Fruit fly (Drosophila melanogaster) whole organism, embryonic: ENCODE data around the gene JMJD4.

ENCODE experiments used
- BEAF-32 ChIP-seq: fragments of 200-800 bp; sonication (Bioruptor generic); optimal IDR thresholded peaks from 3 replicates; lab custom pipeline; 2017; ENCODE audit warnings: missing biosample characterization, missing genetic modification characterization, mild to moderate bottlenecking, moderate library complexity, missing genetic modification reagents
- CG10274 ChIP-seq: fragments of 200-800 bp; sonication (Bioruptor generic); optimal IDR thresholded peaks from 3 replicates; lab custom pipeline; 2017; ENCODE audit warnings: missing biosample characterization, mild to moderate bottlenecking, missing genetic modification characterization
- CG10543 ChIP-seq: fragments of 200-800 bp; sonication (Bioruptor generic); optimal IDR thresholded peaks from 3 replicates; lab custom pipeline; 2017; ENCODE audit warnings: missing biosample characterization, mild to moderate bottlenecking, missing genetic modification characterization, moderate library complexity
- CG10654 ChIP-seq: fragments of 200-800 bp; sonication (Bioruptor generic); optimal IDR thresholded peaks from 2 replicates; lab custom pipeline; 2016; ENCODE audit warnings: missing biosample characterization, missing genetic modification characterization
- CG13624 ChIP-seq: fragments of 200-800 bp; sonication (Bioruptor generic); optimal IDR thresholded peaks from 2 replicates; lab custom pipeline; 2016; ENCODE audit warnings: missing biosample characterization, missing genetic modification characterization
- CG16815 ChIP-seq: fragments of 200-800 bp; sonication (Bioruptor generic); optimal IDR thresholded peaks from 3 replicates; lab custom pipeline; 2017; ENCODE audit warnings: missing biosample characterization, mild to moderate bottlenecking, missing genetic modification characterization
- CG17328 ChIP-seq: fragments of 200-800 bp; sonication (Bioruptor generic); IDR thresholded peaks from 2 replicates; pipeline ENCODE4 v1.3.6; 2022; ENCODE audit warnings: missing biosample characterization, missing genetic modification characterization
- CG2889 ChIP-seq: fragments of 200-800 bp; sonication (Bioruptor generic); IDR thresholded peaks from 3 replicates; pipeline ENCODE4 v1.3.6; 2022; ENCODE audit warnings: missing biosample characterization, missing genetic modification characterization
- CG3281 ChIP-seq: fragments of 200-800 bp; sonication (Bioruptor generic); optimal IDR thresholded peaks from 3 replicates; lab custom pipeline; 2017; ENCODE audit warnings: missing biosample characterization, mild to moderate bottlenecking, missing genetic modification characterization
- CG34376 ChIP-seq: fragments of 200-800 bp; sonication (Bioruptor generic); optimal IDR thresholded peaks from 2 replicates; lab custom pipeline; 2018; ENCODE audit warnings: missing biosample characterization, mild to moderate bottlenecking, missing genetic modification characterization
- CG34422 ChIP-seq: fragments of 200-800 bp; sonication (Bioruptor generic); IDR thresholded peaks from 3 replicates; pipeline ENCODE4 v1.3.6; 2022; ENCODE audit warnings: missing biosample characterization, missing genetic modification characterization
- CG5180 ChIP-seq: fragments of 200-800 bp; sonication (Bioruptor generic); optimal IDR thresholded peaks from 3 replicates; lab custom pipeline; 2017; ENCODE audit warnings: missing biosample characterization, missing genetic modification characterization, mild to moderate bottlenecking, moderate library complexity, missing genetic modification reagents
- CG5245 ChIP-seq: fragments of 200-800 bp; sonication (Bioruptor generic); optimal IDR thresholded peaks from 3 replicates; lab custom pipeline; 2016; ENCODE audit warnings: missing biosample characterization, missing genetic modification characterization
- CG6654 ChIP-seq: fragments of 200-800 bp; sonication (Bioruptor generic); optimal IDR thresholded peaks from 2 replicates; lab custom pipeline; 2017; ENCODE audit warnings: missing biosample characterization, mild to moderate bottlenecking, missing genetic modification characterization
- CG6854 ChIP-seq: fragments of 200-800 bp; sonication (Bioruptor generic); optimal IDR thresholded peaks from 3 replicates; lab custom pipeline; 2017; ENCODE audit warnings: missing biosample characterization, mild to moderate bottlenecking, missing genetic modification characterization
- CG7963 ChIP-seq: fragments of 200-800 bp; sonication (Bioruptor generic); IDR thresholded peaks from 3 replicates; pipeline ENCODE4 v1.3.6; 2022; ENCODE audit warnings: missing biosample characterization, missing genetic modification characterization; ENCODE audit not compliant: partially characterized antibody
- CG9727 ChIP-seq: fragments of 200-800 bp; sonication (Bioruptor generic); optimal IDR thresholded peaks from 3 replicates; lab custom pipeline; 2017; ENCODE audit warnings: missing biosample characterization, mild to moderate bottlenecking, missing genetic modification characterization
- HHEX ChIP-seq: fragments of 200-800 bp; sonication (Bioruptor generic); optimal IDR thresholded peaks from 3 replicates; lab custom pipeline; 2017; ENCODE audit warnings: missing biosample characterization, mild to moderate bottlenecking, missing genetic modification characterization, missing genetic modification reagents
- Hand ChIP-seq: fragments of 200-800 bp; sonication (Bioruptor generic); optimal IDR thresholded peaks from 2 replicates; lab custom pipeline; 2017; ENCODE audit warnings: mild to moderate bottlenecking, missing biosample characterization, missing genetic modification reagents, missing genetic modification characterization
- Hr39 ChIP-seq: fragments of >200 bp; optimal IDR thresholded peaks from 2 replicates; lab custom pipeline; 2017
- Lhr ChIP-seq: fragments of 200-800 bp; sonication (Bioruptor generic); optimal IDR thresholded peaks from 3 replicates; lab custom pipeline; 2017; ENCODE audit warnings: mild to moderate bottlenecking, missing biosample characterization, missing genetic modification reagents, missing genetic modification characterization
- Lim3 ChIP-seq: fragments of 200-800 bp; sonication (Bioruptor generic); IDR thresholded peaks from 2 replicates; pipeline ENCODE4 v1.3.6; 2022; ENCODE audit warnings: missing biosample characterization, missing genetic modification characterization
- Mad ChIP-seq: fragments of 200-800 bp; sonication (Bioruptor generic); optimal IDR thresholded peaks from 2 replicates; lab custom pipeline; 2016; ENCODE audit warnings: missing biosample characterization, missing genetic modification characterization
- Oli ChIP-seq: fragments of 200-800 bp; sonication (Bioruptor generic); optimal IDR thresholded peaks from 2 replicates; lab custom pipeline; 2018; ENCODE audit warnings: missing biosample characterization, mild to moderate bottlenecking, missing genetic modification characterization, moderate library complexity
- Optix ChIP-seq: fragments of 200-800 bp; sonication (Bioruptor generic); IDR thresholded peaks from 3 replicates; pipeline ENCODE4 v1.3.6; 2022; ENCODE audit warnings: missing biosample characterization, missing genetic modification characterization
- Ssrp ChIP-seq: fragments of 200-800 bp; sonication (Bioruptor generic); optimal IDR thresholded peaks from 2 replicates; lab custom pipeline; 2018; ENCODE audit warnings: missing biosample characterization, mild to moderate bottlenecking, missing genetic modification characterization, moderate library complexity
- Trl ChIP-seq, 3 experiments: fragments of >200 bp in 2 of 3; fragments of 200-800 bp in 1 of 3; sonication (Bioruptor generic) in 1 of 3; optimal IDR thresholded peaks; 2 replicates in 1 of 3; 3 replicates in 2 of 3; lab custom pipeline; 2016 to 2017; ENCODE audit warnings: missing biosample characterization in 1 of 3, missing genetic modification characterization in 1 of 3
- abd-A ChIP-seq: fragments of 200-800 bp; sonication (Bioruptor generic); optimal IDR thresholded peaks from 3 replicates; lab custom pipeline; 2019; ENCODE audit warnings: missing biosample characterization, mild to moderate bottlenecking, missing genetic modification characterization, moderate library complexity
- ase ChIP-seq: fragments of 200-800 bp; sonication (Bioruptor generic); IDR thresholded peaks from 3 replicates; pipeline ENCODE4 v1.3.6; 2022; ENCODE audit warnings: missing biosample characterization, missing genetic modification characterization
- az2 ChIP-seq: fragments of 200-800 bp; sonication (Bioruptor generic); optimal IDR thresholded peaks from 3 replicates; lab custom pipeline; 2016; ENCODE audit warnings: missing biosample characterization, missing genetic modification characterization
- bowl ChIP-seq: fragments of 200-800 bp; sonication (Bioruptor generic); IDR thresholded peaks from 2 replicates; pipeline ENCODE4 v1.3.6; 2022; ENCODE audit warnings: missing biosample characterization, missing genetic modification characterization
- bsh ChIP-seq, 2 experiments: fragments of 200-800 bp; sonication (Bioruptor generic); optimal IDR thresholded peaks; 2 replicates each; lab custom pipeline; 2017 to 2018; ENCODE audit warnings: mild to moderate bottlenecking in 2 of 2, missing biosample characterization in 2 of 2, missing genetic modification characterization in 2 of 2, moderate library complexity in 1 of 2
- caup ChIP-seq: fragments of 200-800 bp; sonication (Bioruptor generic); optimal IDR thresholded peaks from 3 replicates; lab custom pipeline; 2017; ENCODE audit warnings: missing biosample characterization, mild to moderate bottlenecking, missing genetic modification characterization, moderate library complexity; ENCODE audit not compliant: severe bottlenecking
- ci ChIP-seq: fragments of 200-800 bp; sonication (Bioruptor generic); IDR thresholded peaks from 3 replicates; pipeline ENCODE4 v1.3.6; 2022; ENCODE audit warnings: missing biosample characterization, missing genetic modification characterization
- danr ChIP-seq: fragments of 200-800 bp; sonication (Bioruptor generic); IDR thresholded peaks from 2 replicates; pipeline ENCODE4 v1.3.6; 2022; ENCODE audit warnings: missing biosample characterization, missing genetic modification characterization
- exex ChIP-seq: fragments of 200-800 bp; sonication (Bioruptor generic); optimal IDR thresholded peaks from 4 replicates; lab custom pipeline; 2018; ENCODE audit warnings: missing biosample characterization, mild to moderate bottlenecking, missing genetic modification characterization, moderate library complexity
- ftz-f1 ChIP-seq: fragments of 200-800 bp; sonication (Bioruptor generic); optimal IDR thresholded peaks from 2 replicates; lab custom pipeline; 2016; ENCODE audit warnings: missing biosample characterization, missing genetic modification characterization
- fu2 ChIP-seq: fragments of 200-800 bp; sonication (Bioruptor generic); optimal IDR thresholded peaks from 2 replicates; lab custom pipeline; 2016; ENCODE audit warnings: missing biosample characterization, missing genetic modification characterization
- gcm ChIP-seq: fragments of 200-800 bp; sonication (Bioruptor generic); optimal IDR thresholded peaks from 2 replicates; lab custom pipeline; 2019; ENCODE audit warnings: missing biosample characterization, mild to moderate bottlenecking, missing genetic modification characterization, moderate library complexity
- gfzf ChIP-seq: fragments of 200-800 bp; sonication (Bioruptor generic); optimal IDR thresholded peaks from 2 replicates; lab custom pipeline; 2016; ENCODE audit warnings: missing biosample characterization, mild to moderate bottlenecking, missing genetic modification characterization, moderate library complexity
- grn ChIP-seq: fragments of 200-800 bp; sonication (Bioruptor generic); optimal IDR thresholded peaks from 3 replicates; lab custom pipeline; 2017; ENCODE audit warnings: missing biosample characterization, missing genetic modification characterization
- gt ChIP-seq: fragments of 200-800 bp; sonication (Bioruptor generic); IDR thresholded peaks from 2 replicates; pipeline ENCODE4 v1.3.6; 2022; ENCODE audit warnings: missing biosample characterization, missing genetic modification characterization
- pros ChIP-seq: fragments of 200-800 bp; sonication (Bioruptor generic); optimal IDR thresholded peaks from 3 replicates; lab custom pipeline; 2019; ENCODE audit warnings: missing biosample characterization, mild to moderate bottlenecking, missing genetic modification characterization, moderate library complexity
- pum ChIP-seq: fragments of 200-800 bp; sonication (Bioruptor generic); optimal IDR thresholded peaks from 2 replicates; lab custom pipeline; 2016; ENCODE audit warnings: missing biosample characterization, missing genetic modification characterization
- ranshi ChIP-seq: fragments of 200-800 bp; sonication (Bioruptor generic); IDR thresholded peaks from 2 replicates; pipeline ENCODE4 v1.3.6; 2022; ENCODE audit warnings: missing biosample characterization, missing genetic modification characterization
- scrt ChIP-seq: fragments of 200-800 bp; sonication (Bioruptor generic); optimal IDR thresholded peaks from 2 replicates; lab custom pipeline; 2018; ENCODE audit warnings: missing biosample characterization, mild to moderate bottlenecking, missing genetic modification characterization, moderate library complexity
- sens ChIP-seq: fragments of 200-800 bp; sonication (Bioruptor generic); peaks from one replicate; lab custom pipeline; 2016; ENCODE audit warnings: missing biosample characterization, missing genetic modification characterization
- tap ChIP-seq: fragments of 200-800 bp; optimal IDR thresholded peaks from 3 replicates; lab custom pipeline; 2019; ENCODE audit warnings: missing biosample characterization, mild to moderate bottlenecking, missing genetic modification characterization, moderate library complexity
- tgo ChIP-seq: fragments of 200-800 bp; sonication (Bioruptor generic); IDR thresholded peaks from 3 replicates; pipeline ENCODE4 v1.3.6; 2022; ENCODE audit warnings: missing biosample characterization, missing genetic modification characterization
- zfh1 ChIP-seq: fragments of 200-800 bp; sonication (Bioruptor generic); IDR thresholded peaks from 3 replicates; pipeline ENCODE4 v1.3.6; 2022; ENCODE audit warnings: missing biosample characterization, missing genetic modification characterization

JMJD4 gene

DNA sequence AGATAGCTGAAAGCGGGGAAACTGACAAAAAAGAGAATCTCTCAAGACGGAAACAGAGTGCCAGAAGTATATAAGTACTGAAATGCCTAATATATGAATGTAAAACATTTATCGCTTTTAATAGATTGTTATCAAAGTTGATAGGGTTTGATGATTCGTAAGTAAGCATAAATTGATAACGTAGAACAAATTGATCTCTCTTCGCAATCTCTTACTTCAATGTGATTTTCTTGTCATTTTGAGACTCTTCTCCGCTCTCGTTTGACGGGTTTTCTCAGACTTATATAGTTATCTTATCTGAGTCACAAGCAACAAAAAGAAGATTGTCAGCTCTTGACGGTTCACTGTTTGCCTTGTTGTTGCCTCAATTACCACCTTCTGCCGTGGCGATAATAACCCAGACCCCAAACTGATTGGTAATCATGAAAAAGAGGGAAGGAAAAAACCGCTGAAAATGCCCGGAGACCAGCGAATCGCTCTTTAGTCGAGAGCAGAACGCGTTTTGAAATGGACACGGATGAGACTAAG is 44.8 kb downstream of the JMJD4 start, which contains the start of gene CG15152 (continued):
- TF ChIP-seq CG16815 (no peak), pum (GFP tag; lab: Kevin White, UChicago) (no peak), gt (no peak), CG13624 (no peak), pros (GFP tag; lab: Kevin White, UChicago) (peak; percentile 61), Ssrp (no peak), tgo (GFP tag; lab: Robert Waterston, UW) (no peak), abd-A (tag; lab: Kevin White, UChicago) (no peak), CG3281 (no peak), ftz-f1 (no peak), CG6854 (no peak), Trl (optimal IDR thresholded peaks at IDR 0.05; lab: Kevin White, UChicago) (peak in 1 of 2 experiments; percentile 43), Trl (GFP tag; optimal IDR thresholded peaks at IDR 0.05; lab: Kevin White, UChicago) (no peak), CG10274 (GFP tag; lab: Kevin White, UChicago) (no peak), fu2 (GFP tag; lab: Kevin White, UChicago) (no peak), CG2889 (no peak), CG34422 (GFP tag; lab: Robert Waterston, UW) (no peak), danr (GFP tag; lab: Robert Waterston, UW) (no peak), CG7963 (GFP tag; lab: Robert Waterston, UW) (no peak), CG34376 (GFP tag; lab: Kevin White, UChicago) (peak; percentile 72), exex (tag; lab: Kevin White, UChicago) (peak; percentile 92), Lim3 (0 out of 2 replicates have a peak, but pooled peaks have one; percentile 10), Hr39 (lab: Kevin White, UChicago) (no peak), Hand (no peak), tap (tag; lab: Kevin White, UChicago) (no peak), zfh1 (no peak), bowl (GFP tag; lab: Robert Waterston, UW) (no peak), CG10543 (GFP tag; lab: Kevin White, UChicago) (no peak), CG6654 (GFP tag; lab: Kevin White, UChicago) (no peak), ase (GFP tag; lab: Robert Waterston, UW) (no peak), ranshi (GFP tag; lab: Robert Waterston, UW) (no peak), grn (GFP tag; lab: Kevin White, UChicago) (peak; percentile 92), CG5180 (GFP tag; lab: Kevin White, UChicago) (no peak), CG5245 (GFP tag; lab: Kevin White, UChicago) (no peak), gfzf (no peak), CG17328 (no peak), Lhr (GFP tag; lab: Kevin White, UChicago) (no peak), Optix (GFP tag; lab: Robert Waterston, UW) (no peak), CG10654 (GFP tag; lab: Kevin White, UChicago) (no peak), HHEX (GFP tag; lab: Kevin White, UChicago) (no peak), Oli (tag; lab: Kevin White, UChicago) (no peak), gcm (GFP tag; lab: Kevin White, UChicago) (no peak), sens (GFP tag; lab: Kevin White, UChicago) (no peak), caup (no peak), CG9727 (GFP tag; lab: Kevin White, UChicago) (no peak), Mad (GFP tag; lab: Kevin White, UChicago) (no peak), az2 (GFP tag; lab: Kevin White, UChicago) (no peak), BEAF-32 (GFP tag; lab: Kevin White, UChicago) (no peak), scrt (GFP tag; lab: Kevin White, UChicago) (no peak), bsh (GFP tag; optimal IDR thresholded peaks at IDR 0.05; lab: Kevin White, UChicago) (no peak), ci (no peak)
